Worm (Caenorhabditis elegans) whole organism, L2 larva: ENCODE measurements around the gene gcy-33.
A peak's percentile ranks its signal among the peaks of the same experiment; 100 is the strongest.

ENCODE experiments used
- ama-1 ChIP-seq: fragments of 150-350 bp; optimal IDR thresholded peaks from 2 replicates; lab custom pipeline; 2018; ENCODE audit warnings: inconsistent platforms
- blmp-1 ChIP-seq: sonication (generic microtip); optimal IDR thresholded peaks from 2 replicates; lab custom pipeline; 2017; ENCODE audit warnings: missing genetic modification characterization, mild to moderate bottlenecking, missing compliant biosample characterization, antibody characterized with exemption, moderate library complexity; ENCODE audit not compliant: insufficient read depth
- ceh-16 ChIP-seq: fragments of 150-350 bp; optimal IDR thresholded peaks from 2 replicates; lab custom pipeline; 2014; ENCODE audit warnings: missing biosample characterization, missing genetic modification characterization
- lsy-2 ChIP-seq, 2 experiments: fragments of 150-350 bp in 1 of 2; sonication (generic microtip) in 1 of 2; optimal IDR thresholded peaks; 2 replicates each; lab custom pipeline; 2014 to 2017; ENCODE audit warnings: missing biosample characterization in 2 of 2, missing genetic modification characterization in 2 of 2
- nhr-11 ChIP-seq: fragments of 150-350 bp; optimal IDR thresholded peaks from 2 replicates; lab custom pipeline; 2014; ENCODE audit warnings: missing biosample characterization, missing genetic modification characterization
- nhr-12 ChIP-seq: fragments of 150-350 bp; optimal IDR thresholded peaks from 2 replicates; lab custom pipeline; 2014; ENCODE audit warnings: missing biosample characterization, missing genetic modification characterization
- nhr-237 ChIP-seq: fragments of 150-350 bp; optimal IDR thresholded peaks from 2 replicates; lab custom pipeline; 2014; ENCODE audit warnings: missing biosample characterization, missing genetic modification characterization
- nhr-6 ChIP-seq: fragments of 150-350 bp; optimal IDR thresholded peaks from 2 replicates; lab custom pipeline; 2014; ENCODE audit warnings: missing biosample characterization, missing genetic modification characterization
- snpc-4 ChIP-seq: fragments of 150-350 bp; optimal IDR thresholded peaks from 2 replicates; lab custom pipeline; 2014; ENCODE audit warnings: missing biosample characterization, missing genetic modification characterization
- unc-39 ChIP-seq: fragments of 150-350 bp; optimal IDR thresholded peaks from 2 replicates; lab custom pipeline; 2014; ENCODE audit warnings: missing biosample characterization, missing genetic modification characterization
- unc-62 ChIP-seq: fragments of 150-350 bp; optimal IDR thresholded peaks from 2 replicates; lab custom pipeline; 2014; ENCODE audit warnings: missing biosample characterization, missing genetic modification reagents, missing genetic modification characterization
- zag-1 ChIP-seq: fragments of 150-350 bp; optimal IDR thresholded peaks from 2 replicates; lab custom pipeline; 2014; ENCODE audit warnings: missing biosample characterization, missing genetic modification characterization
- ztf-4 ChIP-seq: fragments of 150-350 bp; optimal IDR thresholded peaks from 2 replicates; lab custom pipeline; 2014; ENCODE audit warnings: missing biosample characterization, missing genetic modification characterization

DNA sequence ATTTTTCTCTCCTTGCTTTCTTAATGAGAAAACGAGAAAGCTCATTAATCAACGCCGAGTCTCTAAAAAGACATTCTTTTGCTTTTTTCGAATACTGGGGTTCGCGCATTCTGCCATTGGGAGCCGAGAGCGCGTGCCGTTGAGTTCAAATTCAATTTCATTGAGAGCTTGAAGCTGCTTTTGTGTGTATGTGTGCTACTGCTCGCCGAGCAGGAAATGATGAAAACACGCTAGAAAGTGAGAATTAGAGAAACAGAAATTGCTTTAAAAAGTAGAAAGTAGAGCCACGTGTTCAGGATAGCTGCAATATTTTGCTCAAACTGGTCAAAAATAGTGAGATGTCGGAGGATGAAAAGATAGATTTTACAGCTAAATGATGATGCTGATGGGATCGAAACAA is 24.1 kb upstream of the gcy-33 start:
- TF ChIP-seq nhr-12 (tag; lab: Kevin White, UChicago) (no peak), nhr-237 (tag; lab: Kevin White, UChicago) (no peak), zag-1 (tag; lab: Kevin White, UChicago) (peak; percentile 46), lsy-2 (tag; optimal IDR thresholded peaks at IDR 0.05; lab: Kevin White, UChicago) (peak in 1 of 2 experiments; percentile 60), ceh-16 (tag; lab: Kevin White, UChicago) (no peak), unc-62 (no peak), ama-1 (lab: Kevin White, UChicago) (no peak), nhr-11 (tag; lab: Kevin White, UChicago) (no peak), nhr-6 (no peak), ztf-4 (no peak), unc-39 (tag; lab: Kevin White, UChicago) (no peak), blmp-1 (tag; lab: Kevin White, UChicago) (no peak), snpc-4 (tag; lab: Kevin White, UChicago) (no peak)
